Worm (Caenorhabditis elegans): ENCODE data around the gene F45E1.4.

DNA sequence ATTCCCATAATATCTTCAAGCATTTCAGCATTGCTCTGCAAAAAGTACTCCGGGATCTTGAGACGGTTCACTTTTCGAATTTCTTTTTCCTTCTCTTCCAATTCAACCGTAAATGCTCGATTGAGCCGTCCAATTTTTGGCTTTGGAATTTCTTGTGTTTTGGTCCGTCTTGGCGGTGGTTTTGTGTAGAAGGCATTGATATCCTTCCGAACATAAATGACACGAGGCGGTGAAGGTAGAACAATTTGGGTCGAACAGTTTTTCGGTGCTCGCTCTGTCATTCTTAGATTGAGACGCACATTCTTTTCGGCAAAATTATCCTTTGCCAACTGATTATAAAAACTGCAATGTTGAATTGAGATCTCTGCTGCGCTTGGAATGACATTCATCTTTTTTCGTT is 43.1 kb upstream of the F45E1.4 start:
- no peak for TF ChIP-seq nhr-76 (tag; optimal IDR thresholded peaks at IDR 0.05)
- TF ChIP-seq drap-1 (GFP tag; optimal IDR thresholded peaks at IDR 0.05): no peak
- no peak for TF ChIP-seq ceh-39 (tag; optimal IDR thresholded peaks at IDR 0.05)
- no peak for TF ChIP-seq snpc-4 (tag; optimal IDR thresholded peaks at IDR 0.05)
- TF ChIP-seq nhr-237 (tag; optimal IDR thresholded peaks at IDR 0.05): no peak
- no peak for TF ChIP-seq elt-3 (tag; optimal IDR thresholded peaks at IDR 0.05)
- TF ChIP-seq lin-32 (GFP tag; optimal IDR thresholded peaks at IDR 0.05): no peak
- TF ChIP-seq bed-3 (GFP tag; optimal IDR thresholded peaks at IDR 0.05): no peak
- TF ChIP-seq unc-39 (tag; optimal IDR thresholded peaks at IDR 0.05): no peak

Data from whole organism, mixed stage, embryonic.